Fruit fly (Drosophila melanogaster): ENCODE measurements around the gene CG31751.

CG31751 gene

dm6 chr2L:18629144-18629543 is 47.9 kb upstream of the CG31751 start (continued):
- TF ChIP-seq CG10321 (GFP tag; IDR thresholded peaks at IDR 0.05) (peak; percentile 73), tll (GFP tag; optimal IDR thresholded peaks at IDR 0.05) (peak in 1 of 2 experiments; percentile 50), sob (GFP tag; IDR thresholded peaks at IDR 0.05) (no peak), shn (GFP tag; optimal IDR thresholded peaks at IDR 0.05) (no peak), bbx (GFP tag; IDR thresholded peaks at IDR 0.05; ENCODE audit: partially characterized antibody) (peak; percentile 23; the same call in 1 of the 2 replicates)

DNA sequence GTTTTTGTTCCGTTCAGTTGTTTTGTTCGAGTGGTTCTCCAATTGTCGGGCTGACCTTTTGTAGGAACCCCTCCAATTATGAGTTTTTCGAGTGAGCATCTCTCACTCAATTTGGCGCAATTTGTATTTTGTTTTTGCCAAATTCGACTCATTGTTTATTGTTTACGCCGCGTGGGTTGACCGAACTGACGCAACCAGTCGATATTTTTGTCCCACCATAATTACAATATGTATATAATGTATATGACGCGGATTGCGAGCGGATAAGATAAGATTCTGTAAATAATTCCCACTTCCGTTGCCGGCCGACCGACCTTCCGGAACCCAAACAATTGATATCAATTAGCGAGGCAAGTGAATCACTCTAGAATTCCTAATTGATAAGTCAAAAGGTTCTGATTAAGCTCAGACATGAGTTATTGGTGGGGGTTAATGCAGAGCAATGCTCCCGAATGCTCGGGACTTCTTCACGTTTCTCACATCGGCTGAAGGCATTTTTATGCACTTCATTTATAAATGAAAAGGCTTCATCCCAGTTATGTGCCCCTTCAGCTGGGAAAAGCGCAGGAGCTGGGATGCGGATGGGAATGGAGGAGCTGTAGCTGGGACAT is 46.3 kb upstream of the CG31751 start:
- TF ChIP-seq sd (tag; optimal IDR thresholded peaks at IDR 0.05) (peak; percentile 54), lab (GFP tag; optimal IDR thresholded peaks at IDR 0.05) (peak; percentile 33), tgo (GFP tag; IDR thresholded peaks at IDR 0.05) (no peak), D19A (tag; optimal IDR thresholded peaks at IDR 0.05) (no peak), HLH4C (GFP tag; IDR thresholded peaks at IDR 0.05; ENCODE audit: partially characterized antibody) (no peak), gcm (GFP tag; optimal IDR thresholded peaks at IDR 0.05) (no peak), sug (tag; optimal IDR thresholded peaks at IDR 0.05) (peak; percentile 19), Pdp1 (GFP tag; optimal IDR thresholded peaks at IDR 0.05) (peak in 1 of 2 experiments; percentile 71), exex (tag; optimal IDR thresholded peaks at IDR 0.05) (peak; percentile 84), CG34376 (GFP tag; optimal IDR thresholded peaks at IDR 0.05) (peak; percentile 44), GATAe (GFP tag; conservative IDR thresholded peaks at IDR 0.05) (peak; percentile 61), z (GFP tag; IDR thresholded peaks at IDR 0.05) (peak; percentile 53; the same call in 1 of the 3 replicates), Dad (GFP tag; optimal IDR thresholded peaks at IDR 0.05) (no peak), Med (GFP tag) (peak; percentile 25), phol (tag; optimal IDR thresholded peaks at IDR 0.05) (no peak), toy (GFP tag; IDR thresholded peaks at IDR 0.05) (no peak), sens (GFP tag) (peak; percentile 63), Hsf (GFP tag; optimal IDR thresholded peaks at IDR 0.05) (no peak), mirr (GFP tag; optimal IDR thresholded peaks at IDR 0.05) (peak; percentile 79), Nf-YB (GFP tag; optimal IDR thresholded peaks at IDR 0.05) (no peak), CkIIα-i1 (GFP tag; IDR thresholded peaks at IDR 0.05) (no peak), Oaz (GFP tag; IDR thresholded peaks at IDR 0.05) (no peak), CG13894 (tag; optimal IDR thresholded peaks at IDR 0.05) (no peak), kay (GFP tag; optimal IDR thresholded peaks at IDR 0.05) (no peak)

- TF ChIP-seq CG12744 (GFP tag; optimal IDR thresholded peaks at IDR 0.05) = no peak
- TF ChIP-seq oc (tag; optimal IDR thresholded peaks at IDR 0.05) = no peak
Measured at dm6 chr2L:18632389-18632788, 44.6 kb upstream of the CG31751 start.

DNA sequence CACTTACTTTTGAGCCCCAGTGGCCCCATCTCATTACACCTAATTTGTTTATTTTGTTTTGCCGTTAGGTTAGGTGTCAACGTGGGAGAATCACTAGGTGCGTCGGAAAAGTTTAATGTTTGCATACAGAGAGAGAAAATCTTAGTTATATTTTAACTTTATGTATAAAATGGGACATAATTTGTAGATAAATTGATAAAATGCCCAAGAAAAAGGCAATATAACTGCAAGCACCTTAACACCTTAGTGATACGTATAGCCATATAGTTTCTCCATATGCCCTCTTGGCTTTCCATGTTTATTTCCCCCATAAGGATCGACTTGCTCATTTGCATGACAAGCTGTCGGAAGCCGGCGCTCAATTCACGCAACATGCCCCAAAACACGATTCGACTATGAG is 38.1 kb upstream of the CG31751 start:
- TF ChIP-seq Sox102F (GFP tag; optimal IDR thresholded peaks at IDR 0.05) = peak; percentile 6
- TF ChIP-seq sens (GFP tag) = peak; percentile 34
- 0 out of 2 replicates have a peak, but pooled peaks have one; percentile 36 for TF ChIP-seq wdn (GFP tag; IDR thresholded peaks at IDR 0.05)
- TF ChIP-seq kay (GFP tag; optimal IDR thresholded peaks at IDR 0.05) = no peak
- TF ChIP-seq row (GFP tag; IDR thresholded peaks at IDR 0.05) = peak; percentile 8; the same call in 1 of the 3 replicates
- 0 out of 2 replicates have a peak, but pooled peaks have one; percentile 28 for TF ChIP-seq vvl (GFP tag; IDR thresholded peaks at IDR 0.05)
- TF ChIP-seq ash1 (GFP tag; optimal IDR thresholded peaks at IDR 0.05) = no peak
- 0 out of 3 replicates have a peak, but pooled peaks have one; percentile 16 for TF ChIP-seq CG3726 (GFP tag; IDR thresholded peaks at IDR 0.05)

Measured in whole organism, embryonic.